Fruit fly (Drosophila melanogaster) whole organism, embryonic: Measurements from ENCODE around the gene CG33631.

Experiments used
- CG4424 ChIP-seq: fragments of 200-800 bp; sonication (Bioruptor generic); optimal IDR thresholded peaks from 3 replicates; lab custom pipeline; 2016; ENCODE audit warnings: missing biosample characterization, missing genetic modification characterization
- dati ChIP-seq: fragments of 200-800 bp; sonication (Bioruptor generic); IDR thresholded peaks from 2 replicates; pipeline ENCODE4 v1.3.6; 2022; ENCODE audit warnings: missing biosample characterization, missing genetic modification characterization
- ind ChIP-seq: fragments of 200-800 bp; sonication (Bioruptor generic); optimal IDR thresholded peaks from 3 replicates; lab custom pipeline; 2016; ENCODE audit warnings: missing biosample characterization, missing genetic modification characterization
- inv ChIP-seq: fragments of 200-800 bp; sonication (Bioruptor generic); IDR thresholded peaks from 2 replicates; pipeline ENCODE4 v1.3.6; 2022; ENCODE audit warnings: missing biosample characterization, missing genetic modification characterization; ENCODE audit not compliant: partially characterized antibody
- sens-2 ChIP-seq: fragments of 200-800 bp; sonication (Bioruptor generic); IDR thresholded peaks from 2 replicates; pipeline ENCODE4 v1.3.6; 2022; ENCODE audit warnings: missing biosample characterization, missing genetic modification characterization

DNA sequence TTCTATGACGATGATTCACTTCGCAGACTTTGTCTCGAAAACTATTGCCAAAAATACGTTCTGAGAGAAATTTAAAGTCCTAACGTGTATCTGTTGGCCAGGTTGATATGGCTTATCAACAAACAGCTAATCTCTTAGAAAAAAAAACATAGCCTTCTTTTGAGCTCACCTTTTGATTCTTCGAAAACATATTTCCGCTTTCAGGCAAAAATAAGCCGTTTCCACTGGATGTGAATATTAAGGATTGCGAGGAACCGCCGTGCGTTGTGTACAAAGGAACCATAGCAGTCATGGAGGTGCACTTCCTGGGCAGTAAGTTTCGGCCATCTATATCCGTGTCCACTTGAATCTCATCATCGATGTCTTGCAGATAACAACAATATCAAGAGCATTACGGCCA lies 10.2 kb upstream of the CG33631 start:
- no peak for TF ChIP-seq dati (GFP tag; lab: Robert Waterston, UW)
- TF ChIP-seq sens-2 (GFP tag; lab: Robert Waterston, UW), result no peak
- no peak for TF ChIP-seq inv (GFP tag; lab: Robert Waterston, UW)
- no peak for TF ChIP-seq ind (GFP tag; lab: Kevin White, UChicago)
- no peak for TF ChIP-seq CG4424
